Worm (Caenorhabditis elegans): ENCODE results near the gene C44B12.9.

ce11 chrIV:1097153-1097552 is 7.3 kb downstream of the C44B12.9 start, which contains the start of gene cox-18:
- no peak for TF ChIP-seq ama-1 (optimal IDR thresholded peaks at IDR 0.05)
- no peak for TF ChIP-seq mab-5 (tag; optimal IDR thresholded peaks at IDR 0.05)
- TF ChIP-seq sma-3 (GFP tag; optimal IDR thresholded peaks at IDR 0.05) = no peak
- no peak for TF ChIP-seq crh-2 (tag; optimal IDR thresholded peaks at IDR 0.05)
- no peak for TF ChIP-seq mdl-1 (tag; optimal IDR thresholded peaks at IDR 0.05)
- no peak for TF ChIP-seq nhr-10 (tag; optimal IDR thresholded peaks at IDR 0.05)
- no peak for TF ChIP-seq elt-3 (tag; optimal IDR thresholded peaks at IDR 0.05)
- no peak for TF ChIP-seq snpc-4 (tag; optimal IDR thresholded peaks at IDR 0.05)
- no peak for TF ChIP-seq ceh-82 (tag; optimal IDR thresholded peaks at IDR 0.05)
- no peak for TF ChIP-seq unc-62 (GFP tag; optimal IDR thresholded peaks at IDR 0.05)
- TF ChIP-seq lin-13 (GFP tag; optimal IDR thresholded peaks at IDR 0.05) = no peak
- no peak for TF ChIP-seq nhr-21 (tag; optimal IDR thresholded peaks at IDR 0.05)
